Worm (Caenorhabditis elegans) whole organism, L4 larva: Measurements from ENCODE around the gene hrg-4.

Experiments used
- D1046.2 ChIP-seq: fragments of 200-800 bp; sonication (Bioruptor generic); IDR thresholded peaks from 2 replicates; pipeline ENCODE4 v1.3.6; 2022; ENCODE audit warnings: missing genetic modification characterization, missing compliant biosample characterization
- F10B5.3 ChIP-seq: sonication (generic microtip); optimal IDR thresholded peaks from 2 replicates; lab custom pipeline; 2016; ENCODE audit warnings: mild to moderate bottlenecking, missing genetic modification characterization, missing compliant biosample characterization
- R02D3.7 ChIP-seq: fragments of 150-350 bp; sonication (generic microtip); optimal IDR thresholded peaks from 3 replicates; lab custom pipeline; 2014; ENCODE audit warnings: missing biosample characterization, missing genetic modification characterization
- T26A8.4 ChIP-seq: fragments of 200-800 bp; sonication (Bioruptor generic); IDR thresholded peaks from 2 replicates; pipeline ENCODE4 v1.3.6; 2022; ENCODE audit warnings: missing genetic modification characterization, missing compliant biosample characterization
- Y48G9A.11 ChIP-seq: fragments of 200-800 bp; sonication (Bioruptor generic); IDR thresholded peaks from 2 replicates; pipeline ENCODE4 v1.3.6; 2022; ENCODE audit warnings: missing genetic modification reagents, missing genetic modification characterization, missing compliant biosample characterization
- ZK546.5 ChIP-seq, 2 experiments: sonication (generic microtip); optimal IDR thresholded peaks; 2 replicates each; lab custom pipeline; 2017; ENCODE audit warnings: missing biosample characterization in 2 of 2, missing genetic modification characterization in 2 of 2
- aha-1 ChIP-seq: fragments of 150-350 bp; peaks from one replicate; lab custom pipeline; 2014; ENCODE audit warnings: missing biosample characterization, missing genetic modification characterization
- ceh-28 ChIP-seq: fragments of 150-350 bp; optimal IDR thresholded peaks from 2 replicates; lab custom pipeline; 2014; ENCODE audit warnings: missing biosample characterization, missing genetic modification reagents, missing genetic modification characterization
- ceh-44 ChIP-seq: fragments of 200-800 bp; sonication (Bioruptor generic); IDR thresholded peaks from 2 replicates; pipeline ENCODE4 v1.3.6; 2022; ENCODE audit warnings: missing genetic modification reagents, missing genetic modification characterization, missing compliant biosample characterization
- ces-1 ChIP-seq: fragments of 150-350 bp; sonication (generic microtip); optimal IDR thresholded peaks from 4 replicates; lab custom pipeline; 2014; ENCODE audit warnings: missing biosample characterization, missing genetic modification reagents, missing genetic modification characterization
- daf-16 ChIP-seq, 3 experiments: sonication (generic microtip); optimal IDR thresholded peaks; 2 replicates each; lab custom pipeline; 2016 to 2017; ENCODE audit warnings: missing genetic modification characterization in 3 of 3, missing genetic modification reagents in 3 of 3, mild to moderate bottlenecking in 2 of 3, missing compliant biosample characterization in 2 of 3, missing biosample characterization in 1 of 3, moderate library complexity in 1 of 3
- dmd-6 ChIP-seq: fragments of 200-800 bp; sonication (Bioruptor generic); IDR thresholded peaks from 2 replicates; pipeline ENCODE4 v1.3.6; 2022; ENCODE audit warnings: missing genetic modification reagents, missing genetic modification characterization, missing compliant biosample characterization
- egl-27 ChIP-seq: sonication (generic microtip); optimal IDR thresholded peaks from 3 replicates; lab custom pipeline; 2017; ENCODE audit warnings: missing biosample characterization, missing genetic modification reagents, missing genetic modification characterization
- fkh-10 ChIP-seq: fragments of 150-350 bp; optimal IDR thresholded peaks from 2 replicates; lab custom pipeline; 2014; ENCODE audit warnings: missing biosample characterization, missing genetic modification reagents, missing genetic modification characterization
- jun-1 ChIP-seq: fragments of 150-350 bp; optimal IDR thresholded peaks from 2 replicates; lab custom pipeline; 2014; ENCODE audit warnings: missing biosample characterization, missing genetic modification reagents, missing genetic modification characterization
- lin-13 ChIP-seq: fragments of 150-350 bp; optimal IDR thresholded peaks from 2 replicates; lab custom pipeline; 2014; ENCODE audit warnings: missing biosample characterization, missing genetic modification reagents, missing genetic modification characterization
- lin-38 ChIP-seq: fragments of 200-800 bp; sonication (Bioruptor generic); IDR thresholded peaks from 2 replicates; pipeline ENCODE4 v1.3.6; 2022; ENCODE audit warnings: missing genetic modification reagents, missing genetic modification characterization, missing compliant biosample characterization
- madf-5 ChIP-seq, 2 experiments: fragments of 200-800 bp; sonication (Bioruptor generic); IDR thresholded peaks; 2 replicates each; pipeline ENCODE4 v1.3.6; 2022; ENCODE audit warnings: missing compliant biosample characterization in 2 of 2, missing genetic modification characterization in 2 of 2
- mdl-1 ChIP-seq, 2 experiments: fragments of 150-350 bp in 1 of 2; sonication (generic microtip) in 1 of 2; optimal IDR thresholded peaks; 2 replicates each; lab custom pipeline; 2014 to 2017; ENCODE audit warnings: missing biosample characterization in 2 of 2, missing genetic modification characterization in 2 of 2
- mep-1 ChIP-seq: fragments of 150-350 bp; sonication (generic microtip); optimal IDR thresholded peaks from 3 replicates; lab custom pipeline; 2014; ENCODE audit warnings: missing biosample characterization, missing genetic modification characterization
- mes-2 ChIP-seq: sonication (generic microtip); optimal IDR thresholded peaks from 2 replicates; lab custom pipeline; 2016; ENCODE audit warnings: missing genotype, mild to moderate bottlenecking, missing genetic modification characterization, missing compliant biosample characterization; ENCODE audit not compliant: poor library complexity, severe bottlenecking
- nhr-25 ChIP-seq: sonication (generic microtip); optimal IDR thresholded peaks from 2 replicates; lab custom pipeline; 2017; ENCODE audit warnings: missing genetic modification characterization, mild to moderate bottlenecking, missing compliant biosample characterization, antibody characterized with exemption, moderate library complexity, borderline replicate concordance; ENCODE audit not compliant: insufficient read depth
- nhr-28 ChIP-seq: fragments of 150-350 bp; optimal IDR thresholded peaks from 2 replicates; lab custom pipeline; 2014; ENCODE audit warnings: missing biosample characterization, missing genetic modification characterization
- nhr-41 ChIP-seq: fragments of 200-800 bp; sonication (Bioruptor generic); IDR thresholded peaks from 2 replicates; pipeline ENCODE4 v1.3.6; 2022; ENCODE audit warnings: missing genetic modification reagents, missing genetic modification characterization, missing compliant biosample characterization
- nhr-48 ChIP-seq: sonication (generic microtip); optimal IDR thresholded peaks from 2 replicates; lab custom pipeline; 2016; ENCODE audit warnings: mild to moderate bottlenecking, missing genetic modification characterization, missing compliant biosample characterization
- nhr-6 ChIP-seq: fragments of 150-350 bp; optimal IDR thresholded peaks from 2 replicates; lab custom pipeline; 2014; ENCODE audit warnings: missing biosample characterization, missing genetic modification characterization
- php-3 ChIP-seq: fragments of 200-800 bp; sonication (Bioruptor generic); IDR thresholded peaks from 2 replicates; pipeline ENCODE4 v1.3.6; 2022; ENCODE audit warnings: missing genetic modification reagents, missing genetic modification characterization, missing compliant biosample characterization
- pqm-1 ChIP-seq: sonication (generic microtip); optimal IDR thresholded peaks from 2 replicates; lab custom pipeline; 2017; ENCODE audit warnings: missing biosample characterization, missing genetic modification characterization
- saeg-2 ChIP-seq: fragments of 200-800 bp; sonication (Bioruptor generic); IDR thresholded peaks from 2 replicates; pipeline ENCODE4 v1.3.6; 2022; ENCODE audit warnings: missing genetic modification reagents, missing genetic modification characterization, missing compliant biosample characterization
- set-16 ChIP-seq: fragments of 200-800 bp; sonication (Bioruptor generic); IDR thresholded peaks from 2 replicates; pipeline ENCODE4 v1.3.6; 2022; ENCODE audit warnings: missing genetic modification reagents, missing genetic modification characterization, missing compliant biosample characterization
- snpc-1.2 ChIP-seq: fragments of 200-800 bp; sonication (Bioruptor generic); IDR thresholded peaks from 2 replicates; pipeline ENCODE4 v1.3.6; 2022; ENCODE audit warnings: missing genetic modification reagents, missing genetic modification characterization, missing compliant biosample characterization
- unc-39 ChIP-seq: sonication (generic microtip); optimal IDR thresholded peaks from 2 replicates; lab custom pipeline; 2017; ENCODE audit warnings: missing biosample characterization, missing genetic modification characterization
- unc-62 ChIP-seq, 3 experiments: fragments of 150-350 bp in 1 of 3; sonication (generic microtip); optimal IDR thresholded peaks in 2 of 3; peaks in 1 of 3; 1 replicate in 1 of 3; 2 replicates in 2 of 3; lab custom pipeline; 2014 to 2017; ENCODE audit warnings: missing biosample characterization in 3 of 3, missing genetic modification characterization in 3 of 3, missing genetic modification reagents in 3 of 3, missing genotype in 1 of 3
- vab-7 ChIP-seq: fragments of 200-800 bp; sonication (Bioruptor generic); IDR thresholded peaks from 2 replicates; pipeline ENCODE4 v1.3.6; 2022; ENCODE audit warnings: missing genetic modification reagents, missing genetic modification characterization, missing compliant biosample characterization
- zag-1 ChIP-seq: fragments of 150-350 bp; optimal IDR thresholded peaks from 2 replicates; lab custom pipeline; 2014; ENCODE audit warnings: missing biosample characterization, missing genetic modification characterization
- zfp-2 ChIP-seq: sonication (generic microtip); optimal IDR thresholded peaks from 2 replicates; lab custom pipeline; 2016; ENCODE audit warnings: mild to moderate bottlenecking, missing genetic modification characterization, missing compliant biosample characterization
- zip-2 ChIP-seq: fragments of 150-350 bp; optimal IDR thresholded peaks from 2 replicates; lab custom pipeline; 2014; ENCODE audit warnings: missing biosample characterization, missing genetic modification characterization
- ztf-11 ChIP-seq: fragments of 150-350 bp; optimal IDR thresholded peaks from 2 replicates; lab custom pipeline; 2014; ENCODE audit warnings: missing biosample characterization, missing genetic modification characterization

hrg-4 gene

ce11 chrIV:11031640-11032039 is 847 bp upstream of the hrg-4 start (continued):
- TF ChIP-seq fkh-10 (GFP tag; lab: Kevin White, UChicago) (no peak), nhr-48 (tag; lab: Kevin White, UChicago) (peak; percentile 3), R02D3.7 (tag; lab: Kevin White, UChicago) (no peak), php-3 (no peak), mep-1 (tag; lab: Kevin White, UChicago) (peak; percentile 50), aha-1 (tag; lab: Kevin White, UChicago) (peak; percentile 66), saeg-2 (GFP tag; lab: Robert Waterston, UW) (no peak), mes-2 (tag; lab: Kevin White, UChicago) (no peak), ceh-28 (no peak), F10B5.3 (tag; lab: Kevin White, UChicago) (no peak), lin-38 (GFP tag; lab: Robert Waterston, UW) (no peak), pqm-1 (tag; lab: Kevin White, UChicago) (peak; percentile 57), unc-39 (tag; lab: Kevin White, UChicago) (no peak), lin-13 (GFP tag; lab: Kevin White, UChicago) (no peak), ceh-44 (GFP tag; lab: Robert Waterston, UW) (no peak), ZK546.5 (tag; optimal IDR thresholded peaks at IDR 0.05; lab: Kevin White, UChicago) (no peak), vab-7 (GFP tag; lab: Robert Waterston, UW) (no peak), snpc-1.2 (GFP tag; lab: Robert Waterston, UW) (no peak), madf-5 (GFP tag; IDR thresholded peaks at IDR 0.05; lab: Robert Waterston, UW) (no peak), set-16 (GFP tag; lab: Robert Waterston, UW) (no peak), zfp-2 (tag; lab: Kevin White, UChicago) (no peak), Y48G9A.11 (GFP tag; lab: Robert Waterston, UW) (no peak), nhr-6 (tag; lab: Kevin White, UChicago) (no peak), ces-1 (GFP tag; lab: Kevin White, UChicago) (no peak), D1046.2 (no peak), nhr-41 (GFP tag; lab: Robert Waterston, UW) (no peak), zag-1 (tag; lab: Kevin White, UChicago) (no peak), jun-1 (tag; lab: Kevin White, UChicago) (no peak)
- TF ChIP-seq, all 104 proteins: peak for 10

ce11 chrIV:11030117-11030516 is 676 bp downstream of the hrg-4 start:
- TF ChIP-seq nhr-28 (tag; lab: Kevin White, UChicago) (no peak), aha-1 (tag; lab: Kevin White, UChicago) (peak; percentile 61), unc-62 (GFP tag; optimal IDR thresholded peaks at IDR 0.05 in 1 of 2; lab: Kevin White, UChicago) (peak in 1 of 2 experiments; percentile 52), unc-62 (tag; optimal IDR thresholded peaks at IDR 0.05; lab: Kevin White, UChicago) (no peak)
- TF ChIP-seq, all 104 proteins: peak for 2

- no peak for TF ChIP-seq ztf-11
- TF ChIP-seq daf-16 (GFP tag; optimal IDR thresholded peaks at IDR 0.05; lab: Kevin White, UChicago): no peak
- peak; percentile 49 for TF ChIP-seq daf-16 (tag; optimal IDR thresholded peaks at IDR 0.05; lab: Kevin White, UChicago)
- TF ChIP-seq dmd-6 (GFP tag; lab: Robert Waterston, UW): peak; percentile 65
- TF ChIP-seq mdl-1 (tag; optimal IDR thresholded peaks at IDR 0.05; lab: Kevin White, UChicago): peak in 1 of 2 experiments; percentile 24
- peak; percentile 68 for TF ChIP-seq nhr-28 (tag; lab: Kevin White, UChicago)
- TF ChIP-seq T26A8.4 (GFP tag; lab: Robert Waterston, UW): no peak
- TF ChIP-seq egl-27 (tag; lab: Kevin White, UChicago): no peak
- no peak for TF ChIP-seq nhr-25
- no peak for TF ChIP-seq zip-2 (tag; lab: Kevin White, UChicago)
These were observed 1.4 kb downstream of the hrg-4 start, which contains the start of gene hrg-5 for ce11 chrIV:11029412-11029811. Gene hrg-5, minus strand, starts transcription at chrIV:11029428.
